Fruit fly (Drosophila melanogaster) whole organism, adult: ENCODE measurements around the gene CG42404.

Source experiments
- CG11617 ChIP-seq: fragments of 200-800 bp; sonication (Bioruptor generic); optimal IDR thresholded peaks from 2 replicates; lab custom pipeline; 2017; ENCODE audit warnings: mild to moderate bottlenecking, missing biosample characterization, missing genetic modification reagents, missing genetic modification characterization
- CG12768 ChIP-seq: fragments of 200-800 bp; sonication (Bioruptor generic); optimal IDR thresholded peaks from 2 replicates; lab custom pipeline; 2017; ENCODE audit warnings: missing biosample characterization, missing genetic modification characterization, mild to moderate bottlenecking, moderate library complexity, missing genetic modification reagents
- CG14711 ChIP-seq: fragments of 200-800 bp; sonication (Bioruptor generic); optimal IDR thresholded peaks from 2 replicates; lab custom pipeline; 2018; ENCODE audit warnings: missing biosample characterization, mild to moderate bottlenecking, missing genetic modification characterization, moderate library complexity
- CG33017 ChIP-seq: fragments of 200-800 bp; sonication (Bioruptor generic); optimal IDR thresholded peaks from 2 replicates; lab custom pipeline; 2018; ENCODE audit warnings: missing biosample characterization, mild to moderate bottlenecking, missing genetic modification characterization, moderate library complexity
- Clk ChIP-seq: fragments of 200-800 bp; sonication (Bioruptor generic); optimal IDR thresholded peaks from 2 replicates; lab custom pipeline; 2017; ENCODE audit warnings: missing biosample characterization, missing genetic modification characterization
- Crg-1 ChIP-seq: fragments of 200-800 bp; sonication (Bioruptor generic); optimal IDR thresholded peaks from 2 replicates; lab custom pipeline; 2016; ENCODE audit warnings: missing biosample characterization, missing genetic modification characterization
- Hr96 ChIP-seq: fragments of 200-800 bp; sonication (Bioruptor generic); optimal IDR thresholded peaks from 2 replicates; lab custom pipeline; 2016; ENCODE audit warnings: missing biosample characterization, missing genetic modification characterization
- Mnt ChIP-seq: fragments of 200-800 bp; sonication (Bioruptor generic); optimal IDR thresholded peaks from 2 replicates; lab custom pipeline; 2016; ENCODE audit warnings: missing biosample characterization, mild to moderate bottlenecking, missing genetic modification characterization
- bab1 ChIP-seq: fragments of 200-800 bp; sonication (Bioruptor generic); optimal IDR thresholded peaks from 3 replicates; lab custom pipeline; 2019; ENCODE audit warnings: missing biosample characterization, mild to moderate bottlenecking, missing genetic modification characterization, moderate library complexity
- kay ChIP-seq: fragments of 200-800 bp; sonication (Bioruptor generic); peaks from one replicate; lab custom pipeline; 2016; ENCODE audit warnings: missing biosample characterization, missing genetic modification characterization, borderline replicate concordance
- pad ChIP-seq: fragments of 200-800 bp; sonication (Bioruptor generic); optimal IDR thresholded peaks from 3 replicates; lab custom pipeline; 2017; ENCODE audit warnings: missing biosample characterization, missing genetic modification characterization, mild to moderate bottlenecking, moderate library complexity, missing genetic modification reagents
- tj ChIP-seq: fragments of 200-800 bp; sonication (Bioruptor generic); optimal IDR thresholded peaks from 3 replicates; lab custom pipeline; 2017; ENCODE audit warnings: missing biosample characterization, mild to moderate bottlenecking, missing genetic modification characterization, moderate library complexity
- toe ChIP-seq: fragments of 200-800 bp; sonication (Bioruptor generic); optimal IDR thresholded peaks from 2 replicates; lab custom pipeline; 2016; ENCODE audit warnings: missing biosample characterization, missing genetic modification characterization

dm6 chr3R:15218824-15219576 lies 30.9 kb upstream of the CG42404 start, which contains the start of the genes SIDL and CG12241:
- TF ChIP-seq bab1 (GFP tag; lab: Kevin White, UChicago) (peak; percentile 74), CG14711 (tag; lab: Kevin White, UChicago) (peak; percentile 91), pad (peak; percentile 83), CG11617 (GFP tag; lab: Kevin White, UChicago) (peak; percentile 87), tj (GFP tag; lab: Kevin White, UChicago) (peak; percentile 54), kay (GFP tag; lab: Kevin White, UChicago) (no peak), Crg-1 (GFP tag; lab: Kevin White, UChicago) (peak; percentile 53), toe (peak; percentile 95), CG33017 (tag; lab: Kevin White, UChicago) (peak; percentile 89), Hr96 (GFP tag; lab: Kevin White, UChicago) (no peak), CG12768 (GFP tag; lab: Kevin White, UChicago) (peak; percentile 96), Mnt (GFP tag; lab: Kevin White, UChicago) (peak; percentile 82), Clk (GFP tag; lab: Kevin White, UChicago) (peak; percentile 87)
